Worm (Caenorhabditis elegans): Measurements from ENCODE around the gene C39E9.7.

DNA sequence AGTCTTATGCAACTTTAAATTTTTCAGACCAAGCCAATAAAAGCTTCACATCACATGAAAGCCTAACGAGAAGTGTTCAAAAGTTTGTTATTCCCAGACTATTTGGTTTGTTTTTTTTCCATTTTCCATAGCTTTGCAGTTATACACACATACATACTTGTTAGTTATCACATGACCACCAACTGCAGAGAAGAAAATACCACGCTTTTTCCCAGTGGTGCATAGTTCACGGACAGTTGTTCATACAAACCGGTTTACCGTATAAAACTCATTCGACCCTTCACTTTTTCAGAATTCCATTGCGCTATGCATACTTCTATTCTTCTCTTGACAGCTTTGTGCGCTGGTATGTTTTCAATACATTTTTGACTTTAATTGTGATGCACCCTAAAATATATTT, 12.8 kb downstream of the C39E9.7 start, which contains the start of gene scl-5:
- TF ChIP-seq F22D6.2 (tag; optimal IDR thresholded peaks at IDR 0.05): no peak
- TF ChIP-seq zim-3 (tag; optimal IDR thresholded peaks at IDR 0.05): no peak
- TF ChIP-seq tlf-1 (GFP tag; optimal IDR thresholded peaks at IDR 0.05): no peak
- no peak for TF ChIP-seq D2030.7 (GFP tag; IDR thresholded peaks at IDR 0.05)
